Worm (Caenorhabditis elegans): ENCODE measurements around the gene Y47D3A.14.

Y47D3A.14 gene

DNA sequence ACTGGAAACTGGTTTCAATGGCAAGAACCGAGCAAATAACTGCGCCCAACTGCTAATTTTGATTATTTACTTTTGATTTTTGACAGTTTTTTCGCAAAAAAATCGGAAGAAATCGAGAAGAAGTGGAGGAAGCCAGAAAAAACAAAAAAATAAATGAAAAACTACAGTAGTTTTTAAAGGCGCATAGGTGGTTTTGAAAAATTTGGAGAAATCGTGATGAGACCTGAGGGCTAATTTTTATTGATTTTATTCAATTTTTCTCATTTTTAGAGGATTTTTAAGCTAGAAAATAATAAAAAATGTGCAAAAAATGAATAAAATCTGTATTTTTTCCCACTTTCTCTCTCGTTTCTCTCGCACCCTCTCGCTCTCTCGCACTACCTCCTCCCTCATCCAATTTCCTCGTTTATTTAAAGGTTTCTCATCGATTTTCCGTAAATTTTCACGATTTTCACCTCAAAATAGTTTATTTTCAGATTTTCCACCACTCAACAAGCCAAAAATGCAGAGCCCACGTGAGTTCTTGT, 38.0 kb upstream of the Y47D3A.14 start, which contains the start of gene Y47D3A.20:
Gene Y47D3A.20 (plus strand): TSS at position 477 of the 527 bp plus-strand sequence.
- TF ChIP-seq zim-3 (tag; optimal IDR thresholded peaks at IDR 0.05), result no peak
- TF ChIP-seq hlh-12 (tag; optimal IDR thresholded peaks at IDR 0.05), result no peak
- no peak for TF ChIP-seq ztf-18 (tag; optimal IDR thresholded peaks at IDR 0.05)
- TF ChIP-seq F57C9.4 (tag; optimal IDR thresholded peaks at IDR 0.05), result no peak
- peak; percentile 7 for TF ChIP-seq xnd-1 (tag; optimal IDR thresholded peaks at IDR 0.05)
- TF ChIP-seq F33H1.4 (GFP tag; IDR thresholded peaks at IDR 0.05), result peak; percentile 66
- TF ChIP-seq D2030.7 (GFP tag; IDR thresholded peaks at IDR 0.05), result no peak
- TF ChIP-seq lsl-1 (GFP tag; optimal IDR thresholded peaks at IDR 0.05), result peak; percentile 63
- TF ChIP-seq efl-1 (GFP tag; optimal IDR thresholded peaks at IDR 0.05), result peak; percentile 10
- no peak for TF ChIP-seq F55B11.4 (tag; optimal IDR thresholded peaks at IDR 0.05; ENCODE audit: borderline replicate concordance, insufficient read depth)
- TF ChIP-seq madf-6 (GFP tag; IDR thresholded peaks at IDR 0.05), result 0 out of 2 replicates have a peak, but pooled peaks have one; percentile 6

DNA sequence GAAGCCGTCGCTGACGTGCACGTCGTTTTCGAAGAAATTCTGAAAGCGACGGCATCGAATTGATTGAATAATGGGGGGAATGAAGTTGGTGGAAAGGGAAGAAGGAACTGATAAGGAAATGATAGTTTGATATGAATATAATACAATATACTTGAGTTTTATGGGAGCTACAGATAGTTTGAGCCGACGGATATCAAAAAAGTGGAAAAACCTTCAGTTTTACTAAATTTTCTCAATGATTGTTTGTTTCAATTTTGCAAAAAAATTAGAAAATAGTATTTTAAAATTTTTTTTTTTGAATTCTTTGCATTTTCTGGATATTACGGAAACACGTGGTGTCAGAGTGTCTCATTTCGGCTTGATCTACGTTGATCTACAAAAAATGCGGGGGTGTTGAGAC, 34.1 kb upstream of the Y47D3A.14 start, which contains the start of gene obr-1:
Gene obr-1 (minus strand): TSS at position 101 of the 400 bp plus-strand sequence.
- no peak for TF ChIP-seq dox-1 (GFP tag; IDR thresholded peaks at IDR 0.05)

DNA sequence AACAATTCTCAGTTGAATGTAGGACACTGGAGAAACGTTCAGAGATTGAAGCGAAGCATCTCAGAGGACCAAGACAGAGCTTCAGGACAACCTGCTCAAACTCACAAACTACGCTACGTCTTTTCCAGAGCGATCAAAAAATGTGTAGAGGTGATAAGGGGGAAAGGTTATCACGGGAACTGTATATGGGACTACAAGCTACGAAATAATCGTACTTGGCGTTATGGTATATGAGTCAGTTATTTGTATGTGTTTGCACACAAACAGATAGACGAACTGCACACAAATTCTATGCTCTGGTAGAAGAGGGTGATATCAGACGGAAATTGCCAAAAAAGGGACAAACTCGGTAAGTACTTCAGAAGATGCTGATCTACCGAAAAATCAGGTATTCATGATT, 32.5 kb upstream of the Y47D3A.14 start:
- TF ChIP-seq pbrm-1 (GFP tag; IDR thresholded peaks at IDR 0.05) (no peak), nhr-80 (tag; optimal IDR thresholded peaks at IDR 0.05) (peak; percentile 27)

DNA sequence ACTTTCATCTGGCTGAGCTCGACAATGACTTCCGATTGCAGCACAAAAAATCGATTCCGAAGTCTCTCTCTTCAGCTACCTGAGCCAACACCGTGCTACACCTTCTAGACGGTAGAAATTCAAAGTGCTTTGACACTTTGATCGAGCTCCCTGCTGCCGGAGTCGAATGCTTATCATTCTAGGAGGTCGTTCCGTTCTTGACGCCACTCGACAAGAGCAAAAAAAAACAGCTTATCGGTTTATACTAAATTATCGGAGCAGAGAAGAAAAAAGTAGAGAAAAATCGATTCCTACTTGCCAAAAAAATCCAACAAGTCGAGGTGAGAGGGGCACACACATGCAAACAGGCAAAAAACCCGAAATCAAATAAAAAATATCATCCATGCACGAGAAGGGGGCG, 31.9 kb upstream of the Y47D3A.14 start:
- peak; percentile 80 for TF ChIP-seq nhr-80 (tag; optimal IDR thresholded peaks at IDR 0.05)
- TF ChIP-seq rcor-1 (GFP tag; IDR thresholded peaks at IDR 0.05), result no peak

DNA sequence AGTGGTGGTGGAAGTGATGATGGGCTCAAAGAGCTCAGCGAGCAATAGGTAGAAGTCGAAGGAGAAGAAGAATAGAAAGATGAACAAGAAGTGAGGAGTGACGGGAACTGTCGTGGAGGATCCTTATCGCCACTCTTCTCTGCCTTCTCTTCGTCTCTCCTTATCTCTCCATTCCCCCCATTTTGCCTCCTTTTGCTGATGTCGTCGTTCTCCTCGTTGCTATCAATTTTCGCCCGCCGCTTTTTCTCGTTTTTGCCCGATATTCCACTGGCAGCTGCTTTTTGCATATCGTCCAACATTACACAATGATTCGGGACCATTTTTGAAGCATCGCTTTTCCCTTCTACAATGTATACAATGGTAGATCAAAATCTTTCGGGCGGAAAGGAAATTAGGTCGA, 30.7 kb upstream of the Y47D3A.14 start:
- peak; percentile 56; the same call in 1 of the 2 replicates for TF ChIP-seq B0336.3 (GFP tag; IDR thresholded peaks at IDR 0.05)
- no peak for TF ChIP-seq lin-26 (GFP tag; IDR thresholded peaks at IDR 0.05)
- TF ChIP-seq nhr-80 (tag; optimal IDR thresholded peaks at IDR 0.05), result peak; percentile 82
- 0 out of 2 replicates have a peak, but pooled peaks have one; percentile 7 for TF ChIP-seq hmg-1.2 (GFP tag; IDR thresholded peaks at IDR 0.05)
- 0 out of 2 replicates have a peak, but pooled peaks have one; percentile 26 for TF ChIP-seq dox-1 (GFP tag; IDR thresholded peaks at IDR 0.05)

DNA sequence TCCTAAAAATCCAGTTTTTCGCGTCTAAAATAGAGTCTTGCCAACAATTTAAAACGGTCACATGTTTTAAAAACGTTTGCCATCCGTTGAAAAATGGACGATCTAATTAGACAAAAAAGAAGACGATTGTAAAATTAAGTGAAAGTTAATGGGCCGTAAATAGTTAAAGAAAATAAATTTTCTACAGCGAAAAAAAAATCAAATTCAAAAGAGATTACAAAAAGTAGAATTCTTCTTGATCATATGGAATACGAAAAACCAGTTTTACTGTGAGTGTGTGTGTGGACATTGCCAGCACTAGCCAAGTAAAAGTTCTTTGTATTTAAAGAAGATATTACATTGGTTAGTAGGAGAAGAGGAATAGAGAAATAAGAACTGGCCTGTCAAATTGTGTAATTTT, 25.4 kb upstream of the Y47D3A.14 start:
- TF ChIP-seq lin-40 (tag; optimal IDR thresholded peaks at IDR 0.05), result peak; percentile 53
- TF ChIP-seq nfya-1 (tag; optimal IDR thresholded peaks at IDR 0.05; ENCODE audit: borderline replicate concordance, insufficient read depth), result no peak
- TF ChIP-seq lin-26 (GFP tag; IDR thresholded peaks at IDR 0.05), result no peak
- no peak for TF ChIP-seq C06A6.2 (GFP tag; conservative IDR thresholded peaks at IDR 0.05)

DNA sequence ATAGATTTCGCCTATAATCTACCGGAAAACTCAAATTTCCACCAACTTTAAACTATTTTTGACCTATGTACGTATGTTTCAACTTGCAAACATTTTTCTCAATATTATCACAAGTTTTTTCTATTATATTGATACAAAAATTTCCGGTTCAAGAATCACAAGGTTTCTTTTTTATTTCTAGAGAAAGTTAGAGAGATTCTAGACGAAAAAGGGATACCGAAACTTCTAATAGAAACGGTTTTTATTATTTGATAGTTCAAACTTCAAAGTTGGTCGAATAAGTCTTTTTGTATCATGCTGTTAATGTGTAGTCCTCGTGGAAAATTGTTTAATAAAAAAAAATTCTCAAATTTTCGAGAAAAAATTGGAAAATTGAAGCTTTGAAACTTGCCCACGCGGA, 18.4 kb upstream of the Y47D3A.14 start:
- TF ChIP-seq C06A6.2 (GFP tag; conservative IDR thresholded peaks at IDR 0.05), result 0 out of 2 replicates have a peak, but pooled peaks have one; percentile 15
- peak; percentile 45 for TF ChIP-seq lin-40 (tag; optimal IDR thresholded peaks at IDR 0.05)
- no peak for TF ChIP-seq chd-7 (tag; optimal IDR thresholded peaks at IDR 0.05)

DNA sequence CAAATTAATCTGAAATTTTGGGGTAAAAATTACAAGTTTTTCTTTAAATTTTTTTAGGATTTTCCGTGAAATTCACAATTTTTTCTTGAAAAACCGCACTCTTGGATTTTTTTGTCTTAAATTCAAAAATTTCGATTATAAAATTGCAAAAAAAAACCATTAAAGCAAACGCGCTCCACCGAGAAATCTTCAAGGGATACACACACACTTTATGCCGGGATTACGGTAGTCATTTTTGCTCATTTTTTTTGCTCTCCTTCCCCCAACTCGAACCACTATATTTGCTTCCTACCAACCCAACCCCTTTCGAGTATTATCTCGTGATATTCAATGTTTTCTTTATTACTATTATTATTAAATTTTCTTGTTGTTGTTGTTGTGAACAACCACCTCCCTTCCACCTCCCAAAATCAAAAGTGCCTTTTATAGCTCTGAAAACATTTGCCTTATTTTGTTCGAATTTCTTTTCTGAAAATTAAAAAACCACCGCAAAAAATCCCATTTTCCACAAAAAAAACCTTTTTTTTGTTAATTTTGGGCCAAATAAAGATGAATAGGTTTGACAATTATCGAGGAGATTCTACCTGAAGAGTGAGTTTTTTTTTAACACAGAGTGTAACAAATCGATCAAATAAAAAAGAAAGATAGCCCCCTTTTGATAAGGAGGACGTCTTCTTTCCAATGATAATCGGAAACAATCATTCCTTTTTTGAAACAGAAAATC, 15.2 kb upstream of the Y47D3A.14 start, which contains the start of gene Y47D3A.32:
Gene Y47D3A.32 (plus strand): TSS at position 674 of the 724 bp plus-strand sequence.
- TF ChIP-seq ztf-25 (GFP tag; IDR thresholded peaks at IDR 0.05) (peak; percentile 59; the same call in 1 of the 2 replicates), cebp-2 (GFP tag; IDR thresholded peaks at IDR 0.05) (peak; percentile 86; the same call in 1 of the 2 replicates), aptf-3 (GFP tag; IDR thresholded peaks at IDR 0.05) (no peak), ekl-4 (GFP tag; IDR thresholded peaks at IDR 0.05) (no peak), F57C9.4 (tag; optimal IDR thresholded peaks at IDR 0.05) (no peak), F10E7.11 (tag; optimal IDR thresholded peaks at IDR 0.05) (no peak), fkh-3 (tag; optimal IDR thresholded peaks at IDR 0.05) (no peak), dox-1 (GFP tag; IDR thresholded peaks at IDR 0.05) (no peak), egl-44 (GFP tag; IDR thresholded peaks at IDR 0.05) (no peak), snpc-3.4 (tag; optimal IDR thresholded peaks at IDR 0.05) (no peak), C17E4.6 (GFP tag; IDR thresholded peaks at IDR 0.05) (no peak), T07F8.4 (tag; optimal IDR thresholded peaks at IDR 0.05) (no peak), nhr-27 (tag; optimal IDR thresholded peaks at IDR 0.05) (no peak), athp-1 (tag; optimal IDR thresholded peaks at IDR 0.05) (peak; percentile 11)

Data from whole organism, young adult.